Worm (Caenorhabditis elegans): ENCODE measurements around the gene C07A9.12.

C07A9.12 gene

DNA sequence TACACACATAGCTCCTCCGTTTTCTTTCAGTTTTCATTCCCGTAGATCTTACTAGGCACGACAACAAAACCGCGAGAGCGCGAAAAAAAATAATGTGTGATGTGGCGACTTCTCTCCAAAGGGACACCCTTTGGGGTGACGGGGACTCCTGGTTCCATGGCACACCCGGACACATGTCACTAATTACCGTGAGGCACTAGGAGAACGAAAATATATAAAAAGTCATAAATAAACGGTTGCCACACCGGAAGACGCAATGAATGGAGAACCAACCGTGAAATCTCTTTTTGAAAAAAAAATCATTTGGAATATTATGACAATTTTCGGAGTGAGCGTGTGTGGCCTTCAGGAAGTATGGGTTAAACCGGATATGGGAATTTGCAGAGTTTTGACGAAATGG, 3.1 kb upstream of the C07A9.12 start:
- TF ChIP-seq lin-54 (GFP tag; optimal IDR thresholded peaks at IDR 0.05) (no peak), ceh-91 (GFP tag; IDR thresholded peaks at IDR 0.05) (no peak), pbrm-1 (GFP tag; IDR thresholded peaks at IDR 0.05) (no peak), hlh-12 (tag; optimal IDR thresholded peaks at IDR 0.05) (no peak), hsf-1 (GFP tag; IDR thresholded peaks at IDR 0.05) (no peak), unc-130 (GFP tag; optimal IDR thresholded peaks at IDR 0.05) (no peak), egl-18 (GFP tag; IDR thresholded peaks at IDR 0.05) (no peak), chd-7 (tag; optimal IDR thresholded peaks at IDR 0.05) (no peak), B0019.2 (GFP tag; conservative IDR thresholded peaks at IDR 0.05) (no peak), nfya-2 (GFP tag; IDR thresholded peaks at IDR 0.05) (no peak), pha-4 (tag; optimal IDR thresholded peaks at IDR 0.05) (no peak), tbp1 (GFP tag; optimal IDR thresholded peaks at IDR 0.05) (no peak), snpc-1.1 (tag; optimal IDR thresholded peaks at IDR 0.05; ENCODE audit: insufficient read depth) (no peak), ccch-3 (GFP tag; optimal IDR thresholded peaks at IDR 0.05) (no peak), ZK185.1 (tag; optimal IDR thresholded peaks at IDR 0.05; ENCODE audit: poor library complexity, severe bottlenecking) (no peak), madf-10 (tag; optimal IDR thresholded peaks at IDR 0.05) (no peak), attf-3 (GFP tag; conservative IDR thresholded peaks at IDR 0.05) (no peak), dox-1 (GFP tag; IDR thresholded peaks at IDR 0.05) (no peak), ceh-79 (tag; optimal IDR thresholded peaks at IDR 0.05) (no peak)

DNA sequence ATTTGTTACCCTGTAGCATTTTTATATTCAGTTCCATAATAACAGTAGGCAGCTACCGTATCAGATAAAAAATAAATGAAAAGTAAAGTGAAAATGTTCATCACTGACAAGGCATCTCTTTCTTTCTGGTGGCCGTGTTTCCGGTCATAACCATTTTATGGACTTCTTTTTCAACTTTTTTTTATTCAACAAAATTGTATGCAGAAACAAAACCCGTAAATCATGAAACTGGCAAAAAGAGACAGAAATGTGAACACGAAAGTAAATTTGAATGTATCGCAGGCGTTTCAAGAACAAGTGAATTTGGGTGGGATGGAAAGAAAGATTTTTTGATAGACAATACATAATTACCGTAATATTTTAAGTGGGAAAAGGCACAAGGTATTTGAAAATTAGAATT, 2.2 kb downstream of the C07A9.12 start, which contains the start of gene clec-162:
Gene clec-162, minus strand, starts transcription at position 101 of the 400 bp plus-strand sequence.
- no peak for TF ChIP-seq lir-1 (GFP tag; conservative IDR thresholded peaks at IDR 0.05)
- TF ChIP-seq hrde-1 (tag; optimal IDR thresholded peaks at IDR 0.05; ENCODE audit: borderline replicate concordance), result no peak
- TF ChIP-seq dox-1 (GFP tag; IDR thresholded peaks at IDR 0.05), result no peak
- TF ChIP-seq C06A6.2 (GFP tag; conservative IDR thresholded peaks at IDR 0.05), result no peak
- TF ChIP-seq ztf-3 (GFP tag; optimal IDR thresholded peaks at IDR 0.05), result no peak
- no peak for TF ChIP-seq attf-3 (GFP tag; conservative IDR thresholded peaks at IDR 0.05)
- no peak for TF ChIP-seq F22D6.2 (tag; optimal IDR thresholded peaks at IDR 0.05)
- no peak for TF ChIP-seq B0336.3 (GFP tag; IDR thresholded peaks at IDR 0.05)
- TF ChIP-seq Y95B8A.8 (GFP tag; IDR thresholded peaks at IDR 0.05), result no peak
- no peak for TF ChIP-seq K11D2.4 (GFP tag; IDR thresholded peaks at IDR 0.05)
- TF ChIP-seq rcor-1 (GFP tag; IDR thresholded peaks at IDR 0.05), result no peak
- TF ChIP-seq nhr-120 (GFP tag; IDR thresholded peaks at IDR 0.05), result no peak
- TF ChIP-seq let-607 (tag; optimal IDR thresholded peaks at IDR 0.05), result no peak
- TF ChIP-seq egl-44 (GFP tag; IDR thresholded peaks at IDR 0.05), result no peak
- no peak for TF ChIP-seq gei-17 (GFP tag; optimal IDR thresholded peaks at IDR 0.05)
- TF ChIP-seq F37B4.10 (GFP tag; IDR thresholded peaks at IDR 0.05), result no peak
- no peak for TF ChIP-seq akir-1 (GFP tag; optimal IDR thresholded peaks at IDR 0.05)

ce11 chrIII:9721991-9722390, 5.3 kb downstream of the C07A9.12 start:
- TF ChIP-seq nhr-120 (GFP tag; IDR thresholded peaks at IDR 0.05), result no peak
- no peak for TF ChIP-seq snpc-4 (GFP tag; optimal IDR thresholded peaks at IDR 0.05)
- TF ChIP-seq snpc-4 (tag; optimal IDR thresholded peaks at IDR 0.05), result peak in 1 of 4 experiments; percentile 44
- TF ChIP-seq nhr-80 (tag; optimal IDR thresholded peaks at IDR 0.05), result peak; percentile 92
